Worm (Caenorhabditis elegans) whole organism, mixed stage, embryonic: Measurements from ENCODE around the gene T22F7.3.

ENCODE experiments used
- blmp-1 ChIP-seq: fragments of 150-350 bp; optimal IDR thresholded peaks from 2 replicates; lab custom pipeline; 2014; ENCODE audit warnings: missing biosample characterization, missing genetic modification characterization
- elt-3 ChIP-seq: fragments of 150-350 bp; optimal IDR thresholded peaks from 2 replicates; lab custom pipeline; 2014; ENCODE audit warnings: missing biosample characterization, missing genetic modification characterization
- mep-1 ChIP-seq: fragments of 150-350 bp; optimal IDR thresholded peaks from 2 replicates; lab custom pipeline; 2017; ENCODE audit warnings: missing biosample characterization, missing genetic modification reagents, missing genetic modification characterization, inconsistent platforms
- nhr-28 ChIP-seq: fragments of 150-350 bp; optimal IDR thresholded peaks from 2 replicates; lab custom pipeline; 2014; ENCODE audit warnings: missing biosample characterization, missing genetic modification characterization
- pha-4 ChIP-seq: fragments of 150-350 bp; optimal IDR thresholded peaks from 2 replicates; lab custom pipeline; 2018; ENCODE audit warnings: missing biosample characterization, missing genetic modification reagents, missing genetic modification characterization
- sptf-1 ChIP-seq: sonication (generic microtip); optimal IDR thresholded peaks from 2 replicates; lab custom pipeline; 2017; ENCODE audit warnings: mild to moderate bottlenecking, missing genetic modification characterization, moderate library complexity, missing compliant biosample characterization
- ztf-11 ChIP-seq: fragments of 150-350 bp; optimal IDR thresholded peaks from 2 replicates; lab custom pipeline; 2014; ENCODE audit warnings: missing biosample characterization, missing genetic modification characterization

DNA sequence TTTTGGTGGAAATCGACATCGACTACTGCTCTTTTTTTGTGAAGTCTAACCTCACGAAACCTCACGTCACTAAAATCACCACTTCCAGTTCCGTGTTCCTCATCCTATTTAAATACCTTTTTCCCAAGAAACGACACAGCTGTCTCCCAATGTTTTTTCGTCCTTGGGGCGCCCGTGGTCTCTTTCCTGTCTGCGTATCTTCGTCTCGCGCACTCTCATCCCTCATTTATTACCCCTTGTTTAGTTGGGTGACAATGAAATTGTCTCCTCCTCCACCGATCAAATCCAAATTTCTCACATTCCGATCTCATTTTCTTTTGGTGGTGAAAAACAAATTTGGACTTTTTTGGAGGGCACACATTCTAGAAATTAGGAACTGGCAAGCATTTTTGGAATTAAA lies 40.9 kb upstream of the T22F7.3 start:
- TF ChIP-seq mep-1 (tag; lab: Kevin White, UChicago) (no peak), sptf-1 (tag; lab: Kevin White, UChicago) (no peak), ztf-11 (tag; lab: Kevin White, UChicago) (no peak), elt-3 (tag; lab: Kevin White, UChicago) (no peak), blmp-1 (tag; lab: Kevin White, UChicago) (no peak), nhr-28 (tag; lab: Kevin White, UChicago) (no peak), pha-4 (tag; lab: Kevin White, UChicago) (no peak)
